Fruit fly (Drosophila melanogaster) whole organism: ENCODE measurements around the gene CG5500.

Experiments
- Dll ChIP-seq: fragments of >200 bp; optimal IDR thresholded peaks from 2 replicates; lab custom pipeline; 2017
- EcR ChIP-seq, 2 experiments: fragments of >200 bp; optimal IDR thresholded peaks; 2 replicates each; lab custom pipeline; 2017; ENCODE audit warnings: missing biosample characterization in 2 of 2, missing genetic modification characterization in 2 of 2, missing genetic modification reagents in 2 of 2
- pan ChIP-seq: fragments of >200 bp; optimal IDR thresholded peaks from 2 replicates; lab custom pipeline; 2017
- psq ChIP-seq: fragments of >200 bp; optimal IDR thresholded peaks from 2 replicates; lab custom pipeline; 2017
- usp ChIP-seq: fragments of >200 bp; optimal IDR thresholded peaks from 2 replicates; lab custom pipeline; 2017; ENCODE audit warnings: missing biosample characterization, missing genetic modification characterization, mixed read lengths

DNA sequence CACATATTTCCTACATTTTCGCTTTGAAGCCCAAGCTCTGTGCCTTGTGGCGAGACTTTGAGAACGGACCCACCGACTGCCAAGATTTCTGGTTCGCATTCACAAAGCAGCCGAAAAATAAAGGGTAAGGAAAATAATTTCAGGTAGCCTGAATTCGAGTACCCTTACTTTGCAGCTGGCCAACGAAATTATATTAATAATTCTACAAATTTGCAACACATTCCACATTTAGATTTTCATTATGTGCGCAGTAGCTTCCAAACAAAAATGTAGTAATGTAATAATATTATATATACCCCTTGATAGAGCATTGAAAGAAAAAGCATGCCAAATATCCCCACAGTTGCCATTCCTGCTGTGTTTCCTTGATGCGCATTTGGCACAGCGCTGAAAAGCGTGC is 30.0 kb upstream of the CG5500 start:
- TF ChIP-seq Dll (lab: Kevin White, UChicago) (no peak), EcR (GFP tag; optimal IDR thresholded peaks at IDR 0.05; lab: Kevin White, UChicago) (no peak), usp (GFP tag; lab: Kevin White, UChicago) (no peak), psq (lab: Kevin White, UChicago) (no peak), pan (lab: Kevin White, UChicago) (no peak)
